Fruit fly (Drosophila melanogaster): ENCODE measurements around the gene Orc5.

Orc5 gene

dm6 chr2L:13784155-13784681 lies 45.4 kb upstream of the Orc5 start, which contains the start of gene CG16890 (continued):
- TF ChIP-seq CG34422 (GFP tag; IDR thresholded peaks at IDR 0.05), result peak; percentile 6; the same call in 1 of the 3 replicates
- TF ChIP-seq pzg (GFP tag; optimal IDR thresholded peaks at IDR 0.05), result peak; percentile 7
- TF ChIP-seq CG43689 (GFP tag; IDR thresholded peaks at IDR 0.05), result no peak
- TF ChIP-seq eve (GFP tag; optimal IDR thresholded peaks at IDR 0.05), result no peak
- peak; percentile 17 for TF ChIP-seq CG15514 (GFP tag; optimal IDR thresholded peaks at IDR 0.05)
- TF ChIP-seq CG2712 (tag; optimal IDR thresholded peaks at IDR 0.05), result no peak
- TF ChIP-seq slp2 (GFP tag; optimal IDR thresholded peaks at IDR 0.05), result no peak
- TF ChIP-seq Ets97D (GFP tag; optimal IDR thresholded peaks at IDR 0.05), result no peak
- TF ChIP-seq pan (optimal IDR thresholded peaks at IDR 0.05), result no peak
- no peak for TF ChIP-seq pan (GFP tag; optimal IDR thresholded peaks at IDR 0.05 in 1 of 2, IDR thresholded peaks at IDR 0.05 in 1 of 2)
- TF ChIP-seq dm (GFP tag; optimal IDR thresholded peaks at IDR 0.05), result no peak
- no peak for TF ChIP-seq CG3065 (GFP tag; optimal IDR thresholded peaks at IDR 0.05)
- TF ChIP-seq usp (GFP tag; optimal IDR thresholded peaks at IDR 0.05), result no peak
- no peak for TF ChIP-seq cg (GFP tag; optimal IDR thresholded peaks at IDR 0.05)
- TF ChIP-seq CG33213 (GFP tag; optimal IDR thresholded peaks at IDR 0.05), result no peak
- TF ChIP-seq insv (GFP tag; optimal IDR thresholded peaks at IDR 0.05), result no peak
- TF ChIP-seq chinmo (GFP tag; IDR thresholded peaks at IDR 0.05; ENCODE audit: partially characterized antibody), result no peak
- no peak for TF ChIP-seq pb (GFP tag; optimal IDR thresholded peaks at IDR 0.05)
- no peak for TF ChIP-seq org-1 (GFP tag; optimal IDR thresholded peaks at IDR 0.05)
- TF ChIP-seq CG14860 (GFP tag; IDR thresholded peaks at IDR 0.05; ENCODE audit: partially characterized antibody), result 0 out of 3 replicates have a peak, but pooled peaks have one; percentile 7
- TF ChIP-seq CG16863 (GFP tag; optimal IDR thresholded peaks at IDR 0.05), result peak; percentile 10
- TF ChIP-seq ken (GFP tag; IDR thresholded peaks at IDR 0.05), result no peak
- no peak for TF ChIP-seq fd3F (GFP tag; optimal IDR thresholded peaks at IDR 0.05)
- peak; percentile 28 for TF ChIP-seq grn (GFP tag; optimal IDR thresholded peaks at IDR 0.05)
- no peak for TF ChIP-seq CG1602 (GFP tag; optimal IDR thresholded peaks at IDR 0.05)
- TF ChIP-seq sisA (GFP tag; IDR thresholded peaks at IDR 0.05), result no peak
- no peak for TF ChIP-seq CG8765 (GFP tag; IDR thresholded peaks at IDR 0.05)
- TF ChIP-seq Optix (GFP tag; IDR thresholded peaks at IDR 0.05), result no peak
- TF ChIP-seq Doc3 (GFP tag; IDR thresholded peaks at IDR 0.05; ENCODE audit: partially characterized antibody), result 0 out of 3 replicates have a peak, but pooled peaks have one; percentile 27
- TF ChIP-seq her (GFP tag; optimal IDR thresholded peaks at IDR 0.05), result no peak
- no peak for TF ChIP-seq Ptx1 (GFP tag; IDR thresholded peaks at IDR 0.05)
- no peak for TF ChIP-seq CG11085 (GFP tag; IDR thresholded peaks at IDR 0.05)
- TF ChIP-seq amos (GFP tag; IDR thresholded peaks at IDR 0.05; ENCODE audit: partially characterized antibody), result no peak
- no peak for TF ChIP-seq dimm (GFP tag; IDR thresholded peaks at IDR 0.05)
- no peak for TF ChIP-seq Six4 (GFP tag; optimal IDR thresholded peaks at IDR 0.05)
- no peak for TF ChIP-seq CG18599 (GFP tag; optimal IDR thresholded peaks at IDR 0.05)
- TF ChIP-seq CG12155 (GFP tag; optimal IDR thresholded peaks at IDR 0.05), result no peak
- TF ChIP-seq CG13424 (tag; optimal IDR thresholded peaks at IDR 0.05), result no peak
- TF ChIP-seq Mad (GFP tag; optimal IDR thresholded peaks at IDR 0.05), result no peak
- TF ChIP-seq zf30C (GFP tag; optimal IDR thresholded peaks at IDR 0.05), result no peak
- peak; percentile 40; the same call in 1 of the 2 replicates for TF ChIP-seq inv (GFP tag; IDR thresholded peaks at IDR 0.05; ENCODE audit: partially characterized antibody)
- 0 out of 2 replicates have a peak, but pooled peaks have one; percentile 54 for TF ChIP-seq MBD-R2 (GFP tag; IDR thresholded peaks at IDR 0.05)
- no peak for TF ChIP-seq Spps (tag; optimal IDR thresholded peaks at IDR 0.05)
- no peak for TF ChIP-seq CG12391 (tag; optimal IDR thresholded peaks at IDR 0.05)
- no peak for TF ChIP-seq CG8478 (optimal IDR thresholded peaks at IDR 0.05)
- TF ChIP-seq gem (tag; optimal IDR thresholded peaks at IDR 0.05), result no peak
- peak; percentile 36 for TF ChIP-seq sug (tag; optimal IDR thresholded peaks at IDR 0.05)
- TF ChIP-seq CG2199 (GFP tag; IDR thresholded peaks at IDR 0.05), result 0 out of 3 replicates have a peak, but pooled peaks have one; percentile 47
- peak; percentile 90 for TF ChIP-seq MESR4 (GFP tag; optimal IDR thresholded peaks at IDR 0.05)
- no peak for TF ChIP-seq D19A (tag; optimal IDR thresholded peaks at IDR 0.05)
- 0 out of 3 replicates have a peak, but pooled peaks have one; percentile 36 for TF ChIP-seq CG7963 (GFP tag; IDR thresholded peaks at IDR 0.05; ENCODE audit: partially characterized antibody)

All from whole organism, embryonic.